Fruit fly (Drosophila melanogaster): ENCODE results near the gene CG14294.

The CG14294 gene

DNA sequence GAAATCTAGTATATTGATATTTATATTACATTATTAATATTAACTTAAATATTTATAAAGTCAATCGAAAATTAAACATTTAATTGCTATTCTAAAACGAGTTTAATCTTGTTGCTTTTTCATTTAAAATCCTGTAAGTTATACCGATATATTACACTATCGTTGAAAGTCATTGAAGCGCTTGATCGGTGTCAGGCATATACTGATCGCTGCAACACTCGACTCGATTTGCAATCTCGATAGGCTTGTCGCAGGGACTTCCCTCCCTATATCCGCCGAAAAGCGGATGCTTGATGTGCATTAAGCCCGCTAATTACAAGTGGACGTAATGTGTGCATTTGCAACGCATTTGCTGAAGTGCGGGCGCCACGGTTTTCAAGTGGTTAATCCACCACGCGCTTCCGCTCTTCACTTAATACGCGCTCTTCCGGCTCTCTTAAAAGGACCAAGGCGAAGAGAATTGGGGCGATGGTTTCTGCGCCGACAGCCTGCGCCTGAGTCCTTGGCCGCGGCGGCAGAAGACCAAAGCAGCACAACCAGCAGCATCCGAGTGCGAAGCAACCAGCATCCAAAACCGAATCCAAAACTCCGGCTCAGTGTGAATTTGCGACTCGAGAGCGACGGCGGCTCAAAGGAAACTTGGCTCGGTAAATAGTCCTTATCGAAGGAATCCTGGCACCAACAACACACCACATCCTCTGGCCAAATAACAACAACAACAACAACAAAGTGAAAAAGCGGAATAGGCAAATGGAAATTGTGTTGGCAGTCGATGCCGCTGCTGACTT lies 27.0 kb upstream of the CG14294 start, which contains the start of gene CG42613 (continued):
- TF ChIP-seq tx (GFP tag; optimal IDR thresholded peaks at IDR 0.05) (no peak), cad (GFP tag; optimal IDR thresholded peaks at IDR 0.05) (no peak), tio (GFP tag; optimal IDR thresholded peaks at IDR 0.05) (peak; percentile 56), gt (GFP tag; IDR thresholded peaks at IDR 0.05) (no peak; the same call in 1 of the 2 replicates), rib (GFP tag; IDR thresholded peaks at IDR 0.05) (0 out of 2 replicates have a peak, but pooled peaks have one; percentile 8), fd3F (GFP tag; optimal IDR thresholded peaks at IDR 0.05) (peak; percentile 42), CG2199 (GFP tag; IDR thresholded peaks at IDR 0.05) (no peak), CG3847 (GFP tag; IDR thresholded peaks at IDR 0.05) (peak; percentile 34), CG6791 (GFP tag; IDR thresholded peaks at IDR 0.05; ENCODE audit: partially characterized antibody) (peak; percentile 78), CG2889 (GFP tag; IDR thresholded peaks at IDR 0.05) (0 out of 3 replicates have a peak, but pooled peaks have one; percentile 37), pros (GFP tag; optimal IDR thresholded peaks at IDR 0.05) (no peak), vnd (GFP tag; IDR thresholded peaks at IDR 0.05; ENCODE audit: partially characterized antibody) (no peak), Dfd (GFP tag; optimal IDR thresholded peaks at IDR 0.05) (no peak), CG11085 (GFP tag; IDR thresholded peaks at IDR 0.05) (peak; percentile 35; the same call in 1 of the 2 replicates), CG9817 (tag; optimal IDR thresholded peaks at IDR 0.05) (peak; percentile 62), CG14014 (GFP tag; IDR thresholded peaks at IDR 0.05) (peak; percentile 26; the same call in 1 of the 2 replicates), trh (GFP tag; optimal IDR thresholded peaks at IDR 0.05) (no peak), CG12942 (GFP tag; optimal IDR thresholded peaks at IDR 0.05) (peak; percentile 34), NC2α (GFP tag; optimal IDR thresholded peaks at IDR 0.05) (peak; percentile 50), HmgZ (tag; optimal IDR thresholded peaks at IDR 0.05) (no peak), Drgx (GFP tag; IDR thresholded peaks at IDR 0.05) (peak; percentile 15), ssp (GFP tag; IDR thresholded peaks at IDR 0.05) (peak; percentile 41), chif (GFP tag; optimal IDR thresholded peaks at IDR 0.05) (peak; percentile 27 to 52), TFAM (GFP tag; optimal IDR thresholded peaks at IDR 0.05) (peak; percentile 26), CG4328 (GFP tag; optimal IDR thresholded peaks at IDR 0.05) (no peak), sisA (GFP tag; IDR thresholded peaks at IDR 0.05) (peak; percentile 49), CG1832 (GFP tag; optimal IDR thresholded peaks at IDR 0.05) (no peak), al (GFP tag; IDR thresholded peaks at IDR 0.05) (0 out of 2 replicates have a peak, but pooled peaks have one; percentile 9), CG12659 (GFP tag; optimal IDR thresholded peaks at IDR 0.05) (peak; percentile 73), CG16779 (GFP tag; IDR thresholded peaks at IDR 0.05) (no peak), dati (GFP tag; IDR thresholded peaks at IDR 0.05) (0 out of 2 replicates have a peak, but pooled peaks have one; percentile 40), gsb (GFP tag; IDR thresholded peaks at IDR 0.05) (no peak), Hr3 (GFP tag; optimal IDR thresholded peaks at IDR 0.05) (peak; percentile 93), Dref (GFP tag; IDR thresholded peaks at IDR 0.05) (peak; percentile 61), Sox100B (GFP tag; optimal IDR thresholded peaks at IDR 0.05) (peak; percentile 76), CG1792 (GFP tag; optimal IDR thresholded peaks at IDR 0.05) (no peak), ken (GFP tag; IDR thresholded peaks at IDR 0.05) (peak; percentile 68; the same call in 2 of the 3 replicates), kay (GFP tag; optimal IDR thresholded peaks at IDR 0.05) (no peak), CG16863 (GFP tag; optimal IDR thresholded peaks at IDR 0.05) (no peak), Antp (GFP tag; optimal IDR thresholded peaks at IDR 0.05) (peak; percentile 59), gro (GFP tag; optimal IDR thresholded peaks at IDR 0.05) (no peak), aop (GFP tag; IDR thresholded peaks at IDR 0.05) (peak; percentile 75), CG11695 (GFP tag; IDR thresholded peaks at IDR 0.05) (0 out of 3 replicates have a peak, but pooled peaks have one; percentile 23), CG12104 (GFP tag; optimal IDR thresholded peaks at IDR 0.05) (peak; percentile 65), vvl (GFP tag; IDR thresholded peaks at IDR 0.05) (peak; percentile 57; the same call in 1 of the 2 replicates), CG31441 (GFP tag; IDR thresholded peaks at IDR 0.05) (peak; percentile 68), CG2875 (GFP tag; optimal IDR thresholded peaks at IDR 0.05) (peak; percentile 67), CG7556 (GFP tag; optimal IDR thresholded peaks at IDR 0.05) (peak; percentile 48), phol (tag; optimal IDR thresholded peaks at IDR 0.05) (peak; percentile 69), disco-r (GFP tag; optimal IDR thresholded peaks at IDR 0.05) (peak; percentile 47)

Measured in whole organism, embryonic.